Fruit fly (Drosophila melanogaster): ENCODE results near the gene tsl.
"Not testable (repeated sequence)": the region's sequence is repeated elsewhere in the genome, so short reads cannot be mapped to it uniquely, and the experiment has no call there.

tsl gene

dm6 chr3R:21736749-21737148, 45.6 kb downstream of the tsl start, which contains the start of gene CG42869:
Gene CG42869 (minus strand): TSS chr3R:21736849.
- no peak for TF ChIP-seq Myc (optimal IDR thresholded peaks at IDR 0.05)
- no peak for TF ChIP-seq psq (optimal IDR thresholded peaks at IDR 0.05)
- no peak for TF ChIP-seq ttk (optimal IDR thresholded peaks at IDR 0.05)
- TF ChIP-seq Sin3A (optimal IDR thresholded peaks at IDR 0.05): no peak
- TF ChIP-seq insv (optimal IDR thresholded peaks at IDR 0.05): no peak
- no peak for TF ChIP-seq h (optimal IDR thresholded peaks at IDR 0.05)

DNA sequence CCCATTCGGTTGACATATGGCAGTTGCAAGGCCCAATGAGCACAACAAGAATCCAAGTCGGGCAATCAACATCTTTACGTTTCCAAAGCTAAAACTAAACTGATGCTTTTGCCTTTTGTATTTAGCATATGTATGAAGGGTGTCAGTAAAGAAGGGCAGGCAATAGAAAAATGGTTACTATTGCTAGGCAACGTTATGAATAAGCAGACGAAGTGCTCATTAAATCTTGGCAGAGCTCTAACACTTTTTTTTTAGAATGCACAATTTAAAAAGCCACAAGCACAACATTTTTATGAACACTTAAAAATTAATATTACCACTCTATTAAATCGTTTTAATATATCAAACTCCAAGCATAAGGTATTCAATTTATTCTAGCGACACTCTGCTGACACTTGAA, 46.1 kb downstream of the tsl start, which contains the start of gene Sfp93F:
Gene Sfp93F, minus strand, starts transcription at position 101 of the 400 bp plus-strand sequence.
- TF ChIP-seq h, Myc, insv (optimal IDR thresholded peaks at IDR 0.05): not testable (repeated sequence)

- no peak for TF ChIP-seq ttk (optimal IDR thresholded peaks at IDR 0.05)
- no peak for TF ChIP-seq Sin3A (optimal IDR thresholded peaks at IDR 0.05)
- TF ChIP-seq psq (optimal IDR thresholded peaks at IDR 0.05): no peak
- no peak for TF ChIP-seq Myc (optimal IDR thresholded peaks at IDR 0.05)
- TF ChIP-seq h (optimal IDR thresholded peaks at IDR 0.05): no peak
- no peak for TF ChIP-seq insv (optimal IDR thresholded peaks at IDR 0.05)
Observed at dm6 chr3R:21732901-21733300, 49.4 kb downstream of the tsl start.

- TF ChIP-seq ttk (optimal IDR thresholded peaks at IDR 0.05) (no peak), psq (optimal IDR thresholded peaks at IDR 0.05) (no peak), insv (optimal IDR thresholded peaks at IDR 0.05) (no peak), Myc (optimal IDR thresholded peaks at IDR 0.05) (no peak), Sin3A (optimal IDR thresholded peaks at IDR 0.05) (no peak), h (optimal IDR thresholded peaks at IDR 0.05) (no peak)
Observed at dm6 chr3R:21731682-21732081, 50.7 kb downstream of the tsl start.

DNA sequence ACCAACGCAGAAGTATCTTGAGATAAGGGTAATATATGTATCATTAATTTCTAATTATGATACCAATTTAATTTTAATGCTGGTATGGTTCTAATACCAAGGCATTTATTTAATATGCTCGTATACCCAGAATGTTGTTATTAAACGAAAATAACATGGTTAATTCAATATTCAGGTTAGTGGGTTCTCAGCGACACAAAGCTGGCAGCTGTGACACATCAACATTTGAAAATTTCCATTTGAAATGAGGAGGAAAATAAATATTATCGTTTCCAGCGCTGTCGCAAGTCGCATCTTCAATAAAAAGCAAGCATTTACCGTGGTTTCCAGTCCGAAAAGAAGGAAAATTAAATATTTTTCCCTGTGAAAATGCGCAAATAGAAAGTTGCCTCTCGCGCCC, 51.4 kb downstream of the tsl start:
- TF ChIP-seq h (optimal IDR thresholded peaks at IDR 0.05): no peak

All from Kc167 (cell line).